Fruit fly (Drosophila melanogaster): Measurements from ENCODE around the gene CG44000.

CG44000 gene

dm6 chr2L:5001582-5001929 lies 41.5 kb upstream of the CG44000 start:
- TF ChIP-seq Sin3A (optimal IDR thresholded peaks at IDR 0.05), result no peak
- no peak for TF ChIP-seq h (optimal IDR thresholded peaks at IDR 0.05)
- no peak for TF ChIP-seq Myc (optimal IDR thresholded peaks at IDR 0.05)
- no peak for TF ChIP-seq ttk (optimal IDR thresholded peaks at IDR 0.05)

- TF ChIP-seq insv (optimal IDR thresholded peaks at IDR 0.05) (no peak), Myc (optimal IDR thresholded peaks at IDR 0.05) (no peak), psq (optimal IDR thresholded peaks at IDR 0.05) (no peak), ttk (optimal IDR thresholded peaks at IDR 0.05) (no peak), Sin3A (optimal IDR thresholded peaks at IDR 0.05) (no peak), h (optimal IDR thresholded peaks at IDR 0.05) (no peak)
These were observed 41.0 kb upstream of the CG44000 start for dm6 chr2L:5002031-5002430.

DNA sequence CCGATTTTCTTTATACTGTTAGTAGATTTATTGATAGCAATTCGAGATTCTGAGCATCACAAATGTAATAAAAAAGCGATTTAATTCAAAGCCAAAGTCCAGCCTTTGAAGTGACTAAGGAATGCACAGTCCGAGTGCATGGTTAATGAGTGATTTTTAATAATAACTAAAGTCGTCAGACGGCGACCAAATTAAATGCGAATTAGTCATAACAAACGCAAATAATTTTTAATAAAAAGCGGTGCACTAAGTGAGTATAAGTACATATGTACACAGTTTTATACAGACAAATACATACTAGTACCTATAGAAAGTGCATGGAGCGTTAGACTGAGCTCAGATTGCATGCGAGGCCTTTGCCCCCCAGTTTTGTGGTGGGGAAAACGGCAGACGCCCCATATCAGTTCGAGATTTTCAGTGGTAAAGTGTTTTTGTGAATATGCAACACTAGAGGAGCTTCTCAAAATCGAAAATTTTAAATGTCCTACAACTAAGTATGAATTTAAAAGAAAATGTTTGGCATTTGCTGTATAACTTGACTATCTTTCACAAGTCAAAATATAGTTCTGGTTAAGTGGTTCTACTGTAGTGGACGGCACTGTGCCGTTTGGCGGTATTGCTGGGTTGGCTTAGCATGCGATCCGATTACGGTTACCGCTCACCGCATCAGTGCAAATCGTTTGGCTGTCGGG lies 40.2 kb upstream of the CG44000 start:
- TF ChIP-seq Sin3A (optimal IDR thresholded peaks at IDR 0.05) (no peak), h (optimal IDR thresholded peaks at IDR 0.05) (no peak), insv (optimal IDR thresholded peaks at IDR 0.05) (no peak), Myc (optimal IDR thresholded peaks at IDR 0.05) (no peak), psq (optimal IDR thresholded peaks at IDR 0.05) (no peak), ttk (optimal IDR thresholded peaks at IDR 0.05) (no peak)

dm6 chr2L:5003670-5004453 lies 39.2 kb upstream of the CG44000 start:
- no peak for TF ChIP-seq h (optimal IDR thresholded peaks at IDR 0.05)
- no peak for TF ChIP-seq insv (optimal IDR thresholded peaks at IDR 0.05)
- TF ChIP-seq Myc (optimal IDR thresholded peaks at IDR 0.05), result no peak
- TF ChIP-seq Sin3A (optimal IDR thresholded peaks at IDR 0.05), result no peak
- no peak for TF ChIP-seq ttk (optimal IDR thresholded peaks at IDR 0.05)
- TF ChIP-seq psq (optimal IDR thresholded peaks at IDR 0.05), result no peak

- TF ChIP-seq psq (optimal IDR thresholded peaks at IDR 0.05) (no peak), insv (optimal IDR thresholded peaks at IDR 0.05) (no peak), Myc (optimal IDR thresholded peaks at IDR 0.05) (no peak), ttk (optimal IDR thresholded peaks at IDR 0.05) (no peak), h (optimal IDR thresholded peaks at IDR 0.05) (no peak), Sin3A (optimal IDR thresholded peaks at IDR 0.05) (no peak)
These were observed 38.2 kb upstream of the CG44000 start for dm6 chr2L:5004677-5005463.

DNA sequence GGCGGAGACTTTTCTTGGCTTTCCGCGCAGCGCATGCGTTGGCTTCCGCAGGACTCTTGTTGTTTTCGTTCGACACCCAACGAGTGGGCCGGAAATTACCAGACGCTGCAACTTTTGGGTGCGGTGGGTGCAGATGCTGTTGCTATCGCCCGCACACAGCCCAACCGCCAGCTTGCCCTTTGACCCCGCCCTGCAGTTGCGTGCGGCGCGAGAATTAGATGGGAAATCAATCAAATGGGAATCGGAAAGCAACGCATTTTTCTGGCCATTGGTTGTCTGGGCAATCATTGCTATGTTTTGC lies 37.7 kb upstream of the CG44000 start:
- TF ChIP-seq h (optimal IDR thresholded peaks at IDR 0.05) (no peak), ttk (optimal IDR thresholded peaks at IDR 0.05) (no peak), Myc (optimal IDR thresholded peaks at IDR 0.05) (no peak), psq (optimal IDR thresholded peaks at IDR 0.05) (no peak), insv (optimal IDR thresholded peaks at IDR 0.05) (no peak), Sin3A (optimal IDR thresholded peaks at IDR 0.05) (no peak)

DNA sequence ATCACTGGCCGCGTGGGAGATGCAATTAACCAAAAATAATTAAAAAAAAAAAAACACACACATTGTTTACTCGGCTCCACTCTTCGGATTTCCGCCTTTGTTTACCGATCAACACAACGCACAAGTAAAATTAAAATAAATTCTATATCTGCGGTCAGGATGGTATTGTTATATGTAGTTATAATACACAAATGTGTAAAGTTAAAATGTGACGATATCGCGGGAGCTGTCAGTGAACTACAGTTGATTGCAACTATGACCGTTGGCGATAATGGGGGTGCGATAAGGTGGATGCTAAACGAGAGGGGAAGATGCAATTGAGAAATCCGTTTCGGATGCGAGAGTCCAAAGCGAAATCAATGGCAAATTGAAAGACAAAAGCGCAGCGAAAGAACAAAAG lies 36.7 kb upstream of the CG44000 start:
- no peak for TF ChIP-seq Sin3A (optimal IDR thresholded peaks at IDR 0.05)

DNA sequence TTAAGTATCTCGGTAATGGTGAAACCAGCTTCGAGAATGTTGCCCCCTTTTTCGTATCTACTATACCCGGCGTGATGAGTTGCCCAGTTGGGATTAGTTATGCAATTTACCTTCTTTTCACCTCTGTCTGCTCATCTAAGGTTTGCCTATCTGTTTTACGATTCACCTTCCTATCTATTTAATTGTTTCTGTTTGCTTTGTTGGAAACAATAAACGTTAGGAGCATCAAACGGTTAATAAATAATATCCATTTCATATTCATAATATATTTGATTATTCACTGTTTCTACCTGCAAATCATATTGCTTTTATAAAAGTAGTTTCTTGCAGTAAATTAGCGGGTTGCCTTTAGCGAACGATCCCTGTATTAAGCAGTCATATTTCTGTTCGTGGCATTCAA lies 35.8 kb upstream of the CG44000 start:
- TF ChIP-seq insv (optimal IDR thresholded peaks at IDR 0.05) (no peak), psq (optimal IDR thresholded peaks at IDR 0.05) (no peak)

- TF ChIP-seq h (optimal IDR thresholded peaks at IDR 0.05) (no peak), Myc (optimal IDR thresholded peaks at IDR 0.05) (no peak), insv (optimal IDR thresholded peaks at IDR 0.05) (no peak), ttk (optimal IDR thresholded peaks at IDR 0.05) (no peak), Sin3A (optimal IDR thresholded peaks at IDR 0.05) (no peak), psq (optimal IDR thresholded peaks at IDR 0.05) (no peak)
These were observed 33.6 kb upstream of the CG44000 start, which contains the start of gene Rtnl1 for dm6 chr2L:5009306-5010030. Gene Rtnl1, minus strand, starts transcription at chr2L:5009720.

dm6 chr2L:5010784-5011260 lies 32.2 kb upstream of the CG44000 start, which contains the start of the genes CG31917, Tfb5 and SelT:
Gene CG31917, minus strand, starts transcription at chr2L:5010834.
Gene Tfb5, minus strand, starts transcription at chr2L:5010834.
Gene SelT, plus strand, starts transcription at chr2L:5010922.
- TF ChIP-seq psq (optimal IDR thresholded peaks at IDR 0.05), result no peak

dm6 chr2L:5020479-5020878 lies 22.6 kb upstream of the CG44000 start:
- TF ChIP-seq Myc (optimal IDR thresholded peaks at IDR 0.05), result no peak

dm6 chr2L:5022602-5023001 lies 20.5 kb upstream of the CG44000 start:
- TF ChIP-seq h (optimal IDR thresholded peaks at IDR 0.05), result no peak

All from Kc167 (cell line).